Worm (Caenorhabditis elegans): ENCODE results near the gene mlt-11.

DNA sequence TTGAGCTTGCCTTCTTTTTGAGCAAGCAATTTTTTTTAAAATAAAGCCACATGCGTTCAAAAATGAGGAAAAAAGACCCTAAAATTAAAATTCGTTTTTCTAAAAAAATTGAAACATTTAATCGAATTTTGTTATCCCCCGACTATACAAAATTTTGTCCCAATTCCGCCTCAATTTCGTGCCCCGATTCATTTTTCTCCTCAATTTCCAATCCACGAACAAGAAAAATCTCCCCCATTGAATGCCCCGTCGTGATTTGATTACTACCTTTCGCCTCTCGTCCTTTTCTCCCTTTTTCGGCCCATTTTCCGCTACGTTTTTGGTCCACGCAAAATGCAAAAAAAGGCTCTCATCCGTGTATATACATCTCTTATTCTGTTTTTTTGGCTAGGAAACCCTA, 15.1 kb upstream of the mlt-11 start:
- TF ChIP-seq nhr-6 (tag; optimal IDR thresholded peaks at IDR 0.05) (no peak), lsy-2 (tag; optimal IDR thresholded peaks at IDR 0.05) (no peak), ztf-11 (tag; optimal IDR thresholded peaks at IDR 0.05) (no peak), crh-2 (tag; optimal IDR thresholded peaks at IDR 0.05) (no peak), lin-13 (GFP tag; optimal IDR thresholded peaks at IDR 0.05) (no peak), ceh-82 (tag; optimal IDR thresholded peaks at IDR 0.05) (no peak), unc-62 (GFP tag; optimal IDR thresholded peaks at IDR 0.05) (no peak), nhr-129 (tag; optimal IDR thresholded peaks at IDR 0.05) (no peak), dmd-4 (tag; optimal IDR thresholded peaks at IDR 0.05) (no peak)

Data from whole organism, L2 larva.